Fruit fly (Drosophila melanogaster) Kc167 (cell line): ENCODE measurements around the gene Oatp33Eb.

Source experiments
- h ChIP-seq: fragments of >200 bp; optimal IDR thresholded peaks from 3 replicates; lab custom pipeline; 2018; ENCODE audit warnings: missing external identifiers
- insv ChIP-seq: fragments of >200 bp; optimal IDR thresholded peaks from 3 replicates; lab custom pipeline; 2018; ENCODE audit warnings: missing external identifiers
- psq ChIP-seq: fragments of >200 bp; optimal IDR thresholded peaks from 2 replicates; lab custom pipeline; 2017; ENCODE audit warnings: missing external identifiers

DNA sequence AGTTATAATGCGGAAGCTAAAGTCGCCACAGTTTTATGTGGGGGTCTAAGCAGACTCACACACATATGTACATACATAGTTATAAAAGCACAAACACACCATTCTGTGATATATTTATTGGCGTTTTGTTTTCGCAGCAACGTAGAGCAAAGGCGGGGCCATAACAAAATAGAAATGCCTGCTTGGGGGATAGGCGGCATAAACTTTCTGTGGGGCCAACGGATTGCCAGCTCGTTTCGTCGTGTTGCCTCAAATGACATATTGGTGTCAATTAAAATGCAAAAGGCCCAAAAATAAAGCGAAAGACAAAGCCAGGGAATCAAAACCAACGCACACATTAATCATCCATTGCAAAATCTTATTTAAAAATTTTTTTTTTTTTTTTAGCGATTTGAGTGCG lies 20.5 kb downstream of the Oatp33Eb start:
- TF ChIP-seq h (lab: Kevin White, UChicago): no peak
- TF ChIP-seq psq (lab: Kevin White, UChicago): no peak
- no peak for TF ChIP-seq insv (lab: Kevin White, UChicago)
